Worm (Caenorhabditis elegans): ENCODE results near the gene srh-62.

DNA sequence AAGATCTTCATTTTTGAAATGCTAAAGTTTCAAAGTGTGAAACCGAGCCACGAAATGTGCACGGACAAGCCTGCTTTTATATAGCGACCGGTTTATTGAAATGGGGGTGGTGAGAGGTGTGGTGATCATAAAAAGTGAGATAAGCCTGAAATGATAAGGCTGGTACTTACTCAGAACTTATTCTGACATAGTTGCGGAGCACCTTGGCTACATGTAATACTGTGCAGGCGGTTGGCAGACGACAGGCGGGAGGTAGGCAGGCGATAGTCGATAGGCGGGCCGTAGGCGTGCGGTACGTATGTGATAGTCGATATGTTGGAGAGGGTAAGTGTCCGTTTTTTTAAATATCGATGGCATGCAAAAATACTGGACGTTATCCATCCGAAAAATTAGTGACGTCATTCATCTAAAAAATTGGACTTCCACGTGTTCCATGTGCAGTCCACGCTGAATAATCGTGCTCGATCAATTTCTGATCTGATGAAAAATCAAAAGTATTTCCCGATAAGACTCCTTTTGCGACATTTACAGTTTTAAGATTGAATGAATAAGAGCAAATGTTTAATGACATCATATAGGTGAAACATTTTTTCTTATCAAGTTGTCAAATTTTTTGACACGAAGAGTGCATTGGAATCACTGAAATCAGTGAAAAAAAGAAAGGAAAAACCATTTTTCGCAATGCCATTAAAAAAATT lies 14.9 kb upstream of the srh-62 start, which contains the start of gene irg-8:
- no peak for TF ChIP-seq ama-1 (optimal IDR thresholded peaks at IDR 0.05)
- no peak for TF ChIP-seq Y22D7AL.16 (tag; optimal IDR thresholded peaks at IDR 0.05)
- TF ChIP-seq madf-2 (tag; optimal IDR thresholded peaks at IDR 0.05): no peak
- TF ChIP-seq nhr-11 (tag; optimal IDR thresholded peaks at IDR 0.05): no peak
- TF ChIP-seq unc-86 (tag; optimal IDR thresholded peaks at IDR 0.05): no peak

Data from whole organism, late embryonic.